Fruit fly (Drosophila melanogaster): ENCODE data around the gene msps.

Gene msps

DNA sequence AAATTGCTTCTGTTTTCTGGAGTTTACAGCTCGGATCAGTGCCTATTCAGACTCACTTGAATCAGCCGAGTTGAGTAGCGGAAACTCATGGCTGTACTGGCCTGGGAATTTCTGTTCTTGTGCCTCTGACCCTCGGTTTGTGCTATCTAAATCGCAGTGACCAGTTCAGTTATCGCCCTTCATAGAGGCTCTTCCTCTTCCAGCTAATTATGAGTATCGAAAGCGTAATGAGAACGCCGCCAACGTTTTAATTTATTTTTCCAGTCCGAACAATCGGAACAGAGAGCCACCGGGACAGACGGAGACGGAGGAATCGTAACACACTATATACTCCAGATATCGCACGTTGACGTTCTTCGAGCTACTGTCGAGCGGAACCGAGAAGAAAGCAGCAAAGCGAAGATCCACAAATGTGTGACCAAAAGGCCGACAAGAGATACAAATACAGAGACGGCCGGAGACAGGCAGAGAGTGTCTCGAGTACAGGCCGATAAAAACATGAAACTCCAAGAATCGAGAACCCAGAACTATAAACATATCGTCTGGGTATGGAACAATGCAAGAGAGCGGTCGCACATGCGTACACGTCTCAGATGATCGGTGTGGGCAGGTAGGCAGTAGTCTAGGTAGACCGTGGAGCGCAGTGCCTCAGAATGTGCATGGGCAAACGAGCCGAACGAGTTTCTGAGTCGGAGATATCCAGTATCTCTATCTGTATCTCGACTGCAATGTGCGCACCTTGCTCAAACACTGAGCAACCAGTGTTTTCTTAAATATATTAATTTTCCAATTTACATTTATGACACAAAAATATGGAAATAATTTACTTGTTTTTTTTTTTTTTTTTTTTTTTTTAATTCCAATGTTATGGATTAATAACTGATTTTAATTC is 21.3 kb downstream of the msps start:
- no peak for TF ChIP-seq CG17801 (GFP tag; optimal IDR thresholded peaks at IDR 0.05; ENCODE audit: partially characterized antibody)

DNA sequence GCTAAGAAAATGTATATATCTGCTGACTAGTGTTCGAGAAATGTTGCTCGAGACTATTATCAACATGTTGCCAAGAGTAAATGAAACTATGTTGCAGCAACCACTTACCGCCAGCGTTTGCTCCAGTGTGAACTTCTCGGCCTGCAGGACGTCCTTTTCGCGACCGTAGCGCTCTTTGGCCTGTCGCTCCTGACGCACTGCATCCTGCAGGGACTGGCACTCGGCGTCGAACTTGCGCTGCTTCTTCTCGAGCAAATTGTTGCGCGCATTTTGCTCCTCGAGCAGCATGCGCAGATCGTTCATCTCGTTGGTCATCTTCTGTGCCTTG is 21.9 kb downstream of the msps start:
- no peak for TF ChIP-seq CG17801 (GFP tag; optimal IDR thresholded peaks at IDR 0.05; ENCODE audit: partially characterized antibody)

DNA sequence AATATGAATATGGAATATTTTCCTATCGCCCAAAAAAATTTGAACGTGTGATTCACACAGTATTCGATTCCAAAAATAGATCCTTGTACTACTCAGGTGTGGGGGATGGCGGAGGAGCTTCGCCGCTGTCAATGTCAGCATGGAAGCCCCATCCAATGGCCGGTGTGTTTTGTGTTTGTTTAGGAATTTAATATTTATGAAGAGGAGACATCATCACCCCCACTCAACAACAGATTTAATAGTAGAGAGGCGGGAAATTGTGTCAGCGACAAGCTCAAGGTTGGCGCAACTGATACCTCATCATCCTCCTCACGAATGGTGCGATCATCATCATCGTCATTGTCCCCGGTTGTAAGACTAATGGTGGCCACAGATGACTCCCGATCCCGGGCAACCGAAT is 23.5 kb downstream of the msps start:
- no peak for TF ChIP-seq CG17801 (GFP tag; optimal IDR thresholded peaks at IDR 0.05; ENCODE audit: partially characterized antibody)

DNA sequence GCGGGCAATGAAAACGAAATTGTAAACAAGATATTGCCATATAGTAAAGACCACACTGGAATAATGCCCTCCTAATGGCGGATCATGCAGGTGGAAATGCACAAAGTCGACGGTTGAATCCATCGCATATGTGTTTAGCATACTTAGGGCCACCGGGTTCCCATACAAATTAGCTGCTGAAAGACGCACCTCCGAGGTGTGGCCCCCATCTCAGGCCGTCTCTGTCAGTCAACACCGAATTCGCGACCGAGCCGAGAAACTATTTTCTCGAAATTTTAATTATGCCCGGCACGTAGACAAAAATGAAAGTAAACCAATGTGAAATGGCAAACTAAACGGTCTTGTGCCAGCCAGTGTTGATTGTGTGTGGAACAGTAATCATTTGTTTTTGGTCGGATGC is 27.6 kb downstream of the msps start:
- TF ChIP-seq CG17801 (GFP tag; optimal IDR thresholded peaks at IDR 0.05; ENCODE audit: partially characterized antibody), result no peak

DNA sequence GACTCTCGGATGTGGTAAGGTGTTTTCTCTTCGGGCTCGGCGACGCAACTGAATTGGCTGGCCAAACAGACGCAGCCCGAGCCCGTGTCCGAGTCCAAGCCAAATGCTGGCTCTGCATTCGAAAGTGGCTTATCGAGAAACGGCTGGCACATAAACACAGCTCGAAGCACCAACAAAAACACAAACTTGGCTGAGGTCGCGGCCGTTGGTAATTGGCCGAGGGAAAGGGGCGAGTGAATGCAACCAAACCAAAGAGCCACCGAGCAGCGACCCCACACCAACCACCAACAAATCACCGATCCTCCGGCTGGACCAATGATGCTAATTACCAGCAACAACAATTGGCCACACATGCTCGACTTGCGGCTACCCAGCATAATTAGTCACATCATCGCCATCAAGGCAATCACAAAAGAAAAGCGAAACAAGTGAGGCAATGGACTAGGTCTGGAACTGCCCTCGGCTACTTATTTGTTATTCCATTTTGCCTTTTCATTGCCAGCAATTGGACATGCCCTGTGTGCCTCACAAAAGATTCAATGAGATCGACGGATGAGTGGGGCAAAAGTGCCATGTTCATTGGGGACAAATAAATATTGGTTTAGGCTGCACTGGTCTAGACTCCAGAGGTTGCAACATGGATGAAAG is 30.5 kb downstream of the msps start, which contains the start of gene CG32855:
Gene CG32855, minus strand, starts transcription at position 51 of the 648 bp plus-strand sequence.
- TF ChIP-seq CG17801 (GFP tag; optimal IDR thresholded peaks at IDR 0.05; ENCODE audit: partially characterized antibody), result no peak

DNA sequence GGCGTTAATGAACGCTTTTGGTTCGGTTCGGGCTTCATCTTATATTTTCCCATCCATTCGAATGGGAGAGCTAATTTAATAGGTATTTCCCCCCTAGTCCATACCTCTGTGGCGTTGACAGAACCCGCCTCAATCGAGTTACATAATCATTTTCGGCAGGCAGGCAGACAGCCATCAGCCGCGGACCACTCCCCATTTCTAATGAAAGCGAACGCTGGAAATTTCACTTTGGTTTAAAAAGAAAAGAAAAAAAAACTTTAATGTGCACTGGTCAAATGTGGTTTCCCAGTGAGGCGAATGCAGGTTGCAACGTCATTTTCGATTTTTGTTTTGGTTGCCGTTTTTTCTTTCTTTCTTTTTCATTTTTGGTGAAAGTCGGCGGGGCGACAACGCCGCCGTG is 31.8 kb downstream of the msps start:
- no peak for TF ChIP-seq CG17801 (GFP tag; optimal IDR thresholded peaks at IDR 0.05; ENCODE audit: partially characterized antibody)

DNA sequence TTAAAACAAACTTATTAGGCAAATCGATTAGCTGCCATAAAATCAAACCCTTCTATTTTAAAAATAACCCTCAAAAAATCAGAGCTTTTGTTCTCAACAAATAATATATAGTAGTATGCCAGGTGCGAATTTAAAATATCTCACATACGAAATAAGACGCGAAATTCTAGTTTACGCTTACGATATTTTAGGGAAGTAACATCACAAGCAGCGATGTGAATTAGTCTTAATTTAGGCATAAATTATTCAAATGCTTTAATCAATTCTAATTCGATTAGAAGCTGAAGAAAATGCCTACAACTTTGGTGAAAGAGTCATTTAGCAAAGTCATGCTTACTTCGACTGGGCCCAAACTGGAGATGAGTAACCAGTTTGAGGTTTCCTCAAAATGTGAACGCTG is 33.0 kb downstream of the msps start, which contains the start of gene sxe2:
Gene sxe2, plus strand, starts transcription at position 301 of the 400 bp plus-strand sequence.
- no peak for TF ChIP-seq CG17801 (GFP tag; optimal IDR thresholded peaks at IDR 0.05; ENCODE audit: partially characterized antibody)

DNA sequence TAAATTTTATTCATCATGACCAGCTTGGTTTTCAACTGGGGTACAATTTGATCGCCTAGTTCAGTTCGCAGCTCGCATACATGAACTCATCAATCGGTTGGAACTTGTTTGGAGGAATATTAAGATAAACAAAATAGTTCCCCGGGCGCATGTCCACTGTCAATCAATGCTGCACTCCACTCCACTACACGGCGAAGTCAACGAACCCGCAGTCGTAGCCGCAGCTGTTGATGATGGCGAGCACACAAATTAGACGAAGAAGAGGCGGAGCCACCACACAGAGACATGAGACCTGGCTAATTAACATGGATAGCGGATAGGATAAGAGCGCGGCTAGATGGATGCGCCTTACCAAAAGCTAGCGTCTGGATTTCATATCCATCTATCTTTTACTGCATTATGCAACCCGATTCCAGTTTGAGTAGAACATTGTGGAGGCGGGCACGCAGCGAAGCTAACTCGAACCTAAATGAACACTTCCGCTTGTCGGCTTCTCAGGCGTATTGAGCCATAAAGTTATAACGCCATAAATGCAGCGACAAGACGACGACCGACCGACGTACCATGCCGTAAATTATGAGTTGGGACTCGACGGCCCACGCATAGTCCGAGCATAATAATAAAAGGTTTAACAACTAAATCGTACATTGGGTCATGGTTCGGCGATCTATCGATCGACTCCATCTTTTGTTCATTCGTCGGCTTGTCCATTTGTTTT is 41.5 kb downstream of the msps start:
- TF ChIP-seq CG17801 (GFP tag; optimal IDR thresholded peaks at IDR 0.05; ENCODE audit: partially characterized antibody), result no peak

DNA sequence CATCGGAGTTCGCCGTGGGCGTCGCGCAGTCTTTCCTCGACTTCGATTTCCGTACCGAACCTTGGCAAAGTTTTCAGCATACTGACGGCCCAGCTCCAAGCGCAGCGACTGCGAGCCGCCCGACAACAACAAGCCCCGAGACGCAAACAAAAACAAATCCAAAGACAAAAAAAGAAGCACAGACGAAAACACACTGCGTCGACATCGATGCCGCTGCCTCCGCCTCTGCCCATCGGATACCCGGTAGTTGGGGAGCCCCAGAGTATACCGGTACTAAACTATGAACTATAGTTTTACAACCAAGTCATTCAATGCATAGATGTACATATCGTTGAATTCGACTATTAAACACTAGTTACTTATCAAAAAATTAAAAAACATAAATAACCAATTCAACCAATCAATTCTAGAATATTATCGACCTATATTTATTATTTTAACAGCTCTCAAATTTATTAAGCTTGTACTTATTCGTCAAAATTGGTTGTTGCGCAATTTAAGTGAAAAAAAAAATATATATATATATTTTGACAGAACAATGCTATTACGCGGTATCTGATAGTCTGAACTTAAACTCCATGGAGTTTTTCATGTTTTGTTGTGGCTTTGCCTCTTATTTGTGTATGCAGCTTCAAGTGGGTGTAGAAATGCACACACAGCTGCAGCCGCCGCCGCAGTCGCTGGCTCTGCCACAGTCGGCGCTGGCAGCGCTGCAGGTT is 43.6 kb downstream of the msps start:
- peak; percentile 32 for TF ChIP-seq CG17801 (GFP tag; optimal IDR thresholded peaks at IDR 0.05; ENCODE audit: partially characterized antibody)

DNA sequence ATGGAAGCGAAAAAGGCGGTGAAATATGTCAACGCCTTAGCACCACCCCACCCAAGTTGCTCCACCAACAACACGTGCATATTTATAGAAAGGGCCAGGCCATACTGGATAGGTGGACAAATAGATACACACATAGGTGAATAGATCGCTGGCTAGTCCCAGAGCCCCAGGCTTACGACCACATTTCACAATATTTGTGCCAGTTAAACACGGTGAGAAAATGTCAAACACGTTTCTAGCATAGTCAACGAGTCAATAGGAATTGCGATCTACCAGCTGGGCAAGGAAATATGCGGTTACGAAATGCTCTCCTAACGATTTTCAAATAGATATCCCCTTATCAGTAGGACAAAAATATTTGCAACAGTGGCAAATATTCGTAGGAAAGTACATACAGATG is 44.3 kb downstream of the msps start:
- no peak for TF ChIP-seq CG17801 (GFP tag; optimal IDR thresholded peaks at IDR 0.05; ENCODE audit: partially characterized antibody)

DNA sequence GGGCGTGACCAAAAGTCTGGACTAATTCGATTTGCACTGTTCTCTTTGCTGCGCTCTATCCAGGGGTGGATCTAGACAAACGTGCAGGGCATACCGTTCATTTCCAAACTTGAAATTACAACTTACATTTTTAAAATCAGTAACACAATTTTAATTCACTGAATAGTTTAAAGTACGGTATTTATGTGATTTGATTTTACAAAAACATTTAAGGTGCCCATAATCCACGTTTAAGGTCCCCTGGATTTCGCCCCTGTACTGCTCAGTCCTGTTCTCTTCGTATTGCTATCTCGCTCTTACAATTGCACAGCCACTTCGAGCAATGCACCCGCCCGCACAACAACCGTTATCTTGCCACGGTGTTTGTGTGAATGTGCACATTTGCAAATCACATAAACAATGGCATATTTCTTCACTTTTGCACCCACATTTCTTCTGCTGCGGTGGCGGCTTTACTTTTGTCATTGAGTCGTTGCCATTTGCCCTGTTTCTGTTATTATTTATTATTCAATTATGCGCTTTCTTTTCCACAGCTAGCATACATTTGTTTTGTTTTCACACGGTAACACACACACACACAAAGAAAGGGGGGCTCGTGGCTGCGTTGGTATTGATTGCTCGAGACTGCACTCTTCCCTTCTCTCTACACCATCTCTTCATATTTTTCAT is 47.2 kb downstream of the msps start:
- peak; percentile 98 for TF ChIP-seq CG17801 (GFP tag; optimal IDR thresholded peaks at IDR 0.05; ENCODE audit: partially characterized antibody)

DNA sequence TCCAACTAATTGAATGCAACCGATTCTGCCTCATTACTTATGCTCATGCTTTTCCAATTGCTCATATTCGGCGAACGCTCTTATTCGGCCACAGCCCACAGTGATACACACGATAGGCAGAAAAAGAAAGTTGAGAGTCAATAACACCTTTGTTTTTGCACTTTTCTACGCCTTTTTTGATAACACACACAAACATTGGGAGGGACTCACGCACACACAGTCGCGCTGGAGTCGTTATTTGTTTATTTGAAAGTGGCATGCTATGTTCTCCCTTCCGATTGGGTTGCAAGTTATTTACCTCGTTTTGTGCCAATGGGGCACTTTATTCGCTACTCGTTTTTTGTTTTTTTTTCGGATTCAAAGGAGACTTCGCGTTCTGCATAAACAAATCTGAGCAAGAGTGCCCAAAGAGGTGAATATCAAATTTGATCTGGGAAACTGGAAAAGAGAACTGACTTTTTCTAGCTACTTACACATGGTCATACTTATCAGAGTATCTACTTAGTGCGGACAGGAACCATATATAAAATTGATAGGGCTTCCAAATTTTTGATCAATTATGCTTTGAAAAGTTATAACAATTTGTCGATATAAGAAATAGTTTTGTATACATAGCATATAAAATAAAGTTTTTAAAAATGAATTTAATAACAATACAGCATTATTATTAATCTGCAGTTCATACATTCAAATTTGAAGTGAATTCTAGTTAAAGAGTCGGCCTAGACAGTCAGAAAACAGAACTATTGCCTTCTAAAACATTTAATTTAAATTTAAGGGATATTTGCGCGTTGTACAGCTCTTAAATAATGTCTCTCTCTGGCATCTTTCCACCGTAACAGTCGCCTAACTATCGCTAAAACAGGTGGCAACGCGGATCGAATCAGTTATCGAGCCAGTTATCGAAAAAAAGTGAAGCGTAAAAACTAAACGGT is 48.0 kb downstream of the msps start, which contains the start of the genes Mhcl and Akt:
Gene Mhcl, minus strand, starts transcription at position 429 of the 935 bp plus-strand sequence.
Gene Akt, plus strand, starts transcription at position 896 of the 935 bp plus-strand sequence.
- TF ChIP-seq CG17801 (GFP tag; optimal IDR thresholded peaks at IDR 0.05; ENCODE audit: partially characterized antibody), result no peak

Data from ovary, adult (tissue).